Worm (Caenorhabditis elegans): ENCODE data around the gene gldi-4.

gldi-4 gene

ce11 chrIV:6978625-6979024, 38.8 kb upstream of the gldi-4 start:
- TF ChIP-seq spr-3 (GFP tag; optimal IDR thresholded peaks at IDR 0.05) (no peak), ctbp-1 (GFP tag; IDR thresholded peaks at IDR 0.05) (no peak), attf-4 (tag; optimal IDR thresholded peaks at IDR 0.05) (no peak), snpc-4 (tag; optimal IDR thresholded peaks at IDR 0.05) (no peak), snpc-1.2 (GFP tag; IDR thresholded peaks at IDR 0.05) (peak; percentile 61; the same call in 1 of the 2 replicates), lin-15B (tag; optimal IDR thresholded peaks at IDR 0.05) (no peak), unc-39 (tag; optimal IDR thresholded peaks at IDR 0.05) (no peak)

- peak; percentile 58 for TF ChIP-seq aha-1 (tag)
- TF ChIP-seq set-16 (GFP tag; IDR thresholded peaks at IDR 0.05): no peak
- TF ChIP-seq zfp-3 (GFP tag; conservative IDR thresholded peaks at IDR 0.05): no peak
- TF ChIP-seq nhr-102 (tag; optimal IDR thresholded peaks at IDR 0.05): no peak
Observed at ce11 chrIV:6984449-6985380, 32.7 kb upstream of the gldi-4 start.

ce11 chrIV:6986835-6987234, 30.6 kb upstream of the gldi-4 start, which contains the start of gene prkl-1:
Gene prkl-1, minus strand, starts transcription at chrIV:6986935.
- no peak for TF ChIP-seq nhr-102 (tag; optimal IDR thresholded peaks at IDR 0.05)
- no peak for TF ChIP-seq unc-62 (GFP tag; optimal IDR thresholded peaks at IDR 0.05 in 1 of 2)
- no peak for TF ChIP-seq unc-62 (tag; optimal IDR thresholded peaks at IDR 0.05)
- no peak for TF ChIP-seq fos-1 (tag; optimal IDR thresholded peaks at IDR 0.05)
- TF ChIP-seq lir-3 (tag; optimal IDR thresholded peaks at IDR 0.05): no peak
- no peak for TF ChIP-seq ceh-62 (tag; optimal IDR thresholded peaks at IDR 0.05)

ce11 chrIV:6991070-6991469, 26.4 kb upstream of the gldi-4 start:
- TF ChIP-seq ceh-62 (tag; optimal IDR thresholded peaks at IDR 0.05) (no peak), lir-3 (tag; optimal IDR thresholded peaks at IDR 0.05) (no peak), hmg-1.1 (GFP tag; IDR thresholded peaks at IDR 0.05) (no peak), dmd-6 (GFP tag; IDR thresholded peaks at IDR 0.05) (no peak), nhr-102 (tag; optimal IDR thresholded peaks at IDR 0.05) (no peak), lin-1 (GFP tag; IDR thresholded peaks at IDR 0.05) (no peak), jun-1 (tag; optimal IDR thresholded peaks at IDR 0.05) (no peak), hif-1 (tag; optimal IDR thresholded peaks at IDR 0.05) (no peak), dpl-1 (GFP tag; optimal IDR thresholded peaks at IDR 0.05) (no peak), set-16 (GFP tag; IDR thresholded peaks at IDR 0.05) (no peak), nhr-237 (tag; optimal IDR thresholded peaks at IDR 0.05) (no peak), nhr-48 (tag; optimal IDR thresholded peaks at IDR 0.05) (no peak)

- no peak for TF ChIP-seq daf-16 (GFP tag; optimal IDR thresholded peaks at IDR 0.05)
- TF ChIP-seq daf-16 (tag; optimal IDR thresholded peaks at IDR 0.05): no peak
- no peak for TF ChIP-seq lin-13 (GFP tag; optimal IDR thresholded peaks at IDR 0.05)
- TF ChIP-seq ceh-32 (tag; optimal IDR thresholded peaks at IDR 0.05; ENCODE audit: poor library complexity): no peak
- no peak for TF ChIP-seq D1046.2 (GFP tag; IDR thresholded peaks at IDR 0.05)
- no peak for TF ChIP-seq ceh-28 (tag; optimal IDR thresholded peaks at IDR 0.05)
- TF ChIP-seq attf-4 (tag; optimal IDR thresholded peaks at IDR 0.05): no peak
- no peak for TF ChIP-seq spr-1 (tag; optimal IDR thresholded peaks at IDR 0.05)
- no peak for TF ChIP-seq nhr-48 (tag; optimal IDR thresholded peaks at IDR 0.05)
- TF ChIP-seq lin-29 (GFP tag; IDR thresholded peaks at IDR 0.05): no peak
- TF ChIP-seq lim-7 (GFP tag; IDR thresholded peaks at IDR 0.05): no peak
- TF ChIP-seq nhr-6 (tag; optimal IDR thresholded peaks at IDR 0.05): no peak
Observed at ce11 chrIV:6997918-6998317, 19.5 kb upstream of the gldi-4 start.
